Worm (Caenorhabditis elegans) whole organism, L2 larva: ENCODE measurements around the gene fkh-7.

Experiments
- C34F6.9 ChIP-seq: fragments of 150-350 bp; optimal IDR thresholded peaks from 2 replicates; lab custom pipeline; 2014; ENCODE audit warnings: missing biosample characterization, missing genetic modification characterization
- alr-1 ChIP-seq: fragments of 150-350 bp; optimal IDR thresholded peaks from 2 replicates; lab custom pipeline; 2014; ENCODE audit warnings: missing biosample characterization, missing genetic modification characterization
- ceh-82 ChIP-seq: fragments of 150-350 bp; optimal IDR thresholded peaks from 2 replicates; lab custom pipeline; 2014; ENCODE audit warnings: missing biosample characterization, missing genetic modification characterization
- dmd-4 ChIP-seq: sonication (generic microtip); optimal IDR thresholded peaks from 2 replicates; lab custom pipeline; 2017; ENCODE audit warnings: missing biosample characterization, missing genetic modification characterization
- elt-1 ChIP-seq: fragments of 150-350 bp; optimal IDR thresholded peaks from 2 replicates; lab custom pipeline; 2014; ENCODE audit warnings: missing biosample characterization, missing genetic modification characterization
- fos-1 ChIP-seq: fragments of 150-350 bp; optimal IDR thresholded peaks from 2 replicates; lab custom pipeline; 2014; ENCODE audit warnings: missing biosample characterization, missing genetic modification characterization
- gmeb-1 ChIP-seq: fragments of 150-350 bp; optimal IDR thresholded peaks from 2 replicates; lab custom pipeline; 2014; ENCODE audit warnings: missing biosample characterization, missing genetic modification characterization
- mbf-1 ChIP-seq: sonication (generic microtip); optimal IDR thresholded peaks from 2 replicates; lab custom pipeline; 2017; ENCODE audit warnings: missing biosample characterization, missing genetic modification characterization
- nhr-10 ChIP-seq: sonication (generic microtip); optimal IDR thresholded peaks from 2 replicates; lab custom pipeline; 2017; ENCODE audit warnings: missing biosample characterization, missing genetic modification characterization
- nhr-12 ChIP-seq: fragments of 150-350 bp; optimal IDR thresholded peaks from 2 replicates; lab custom pipeline; 2014; ENCODE audit warnings: missing biosample characterization, missing genetic modification characterization
- skn-1 ChIP-seq: sonication (generic microtip); optimal IDR thresholded peaks from 2 replicates; lab custom pipeline; 2017; ENCODE audit warnings: missing biosample characterization, missing genetic modification characterization
- ztf-4 ChIP-seq: fragments of 150-350 bp; optimal IDR thresholded peaks from 2 replicates; lab custom pipeline; 2014; ENCODE audit warnings: missing biosample characterization, missing genetic modification characterization

- TF ChIP-seq ceh-82 = no peak
- TF ChIP-seq dmd-4 = no peak
- TF ChIP-seq ztf-4 (tag; lab: Kevin White, UChicago) = no peak
- TF ChIP-seq gmeb-1 = peak; percentile 3
- no peak for TF ChIP-seq alr-1 (tag; lab: Kevin White, UChicago)
- no peak for TF ChIP-seq fos-1 (tag; lab: Kevin White, UChicago)
- TF ChIP-seq C34F6.9 (tag; lab: Kevin White, UChicago) = peak; percentile 47
- no peak for TF ChIP-seq elt-1 (tag; lab: Kevin White, UChicago)
- TF ChIP-seq skn-1 (tag; lab: Kevin White, UChicago) = no peak
- no peak for TF ChIP-seq nhr-12 (tag; lab: Kevin White, UChicago)
- no peak for TF ChIP-seq mbf-1 (tag; lab: Kevin White, UChicago)
- no peak for TF ChIP-seq nhr-10 (tag; lab: Kevin White, UChicago)
Observed at ce11 chrIV:5537813-5538538, 46.5 kb upstream of the fkh-7 start, which contains the start of the genes fem-1 and drp-1.
